Worm (Caenorhabditis elegans): ENCODE data around the gene gst-7.

- TF ChIP-seq him-1 (tag; optimal IDR thresholded peaks at IDR 0.05) (no peak), W03F9.2 (tag; optimal IDR thresholded peaks at IDR 0.05) (no peak), dao-5 (tag; optimal IDR thresholded peaks at IDR 0.05) (no peak)
These were observed 49.4 kb downstream of the gst-7 start for ce11 chrII:4931286-4931685.
